Worm (Caenorhabditis elegans) whole organism, L4 larva: ENCODE results near the gene F42C5.4.

Source experiments
- T26A8.4 ChIP-seq: fragments of 200-800 bp; sonication (Bioruptor generic); IDR thresholded peaks from 2 replicates; pipeline ENCODE4 v1.3.6; 2022; ENCODE audit warnings: missing genetic modification characterization, missing compliant biosample characterization
- ceh-62 ChIP-seq: sonication (generic microtip); optimal IDR thresholded peaks from 2 replicates; lab custom pipeline; 2017; ENCODE audit warnings: missing biosample characterization, missing genetic modification characterization
- ctbp-1 ChIP-seq: fragments of 200-800 bp; sonication (Bioruptor generic); IDR thresholded peaks from 2 replicates; pipeline ENCODE4 v1.3.6; 2022; ENCODE audit warnings: missing genetic modification reagents, missing genetic modification characterization, missing compliant biosample characterization
- lir-3 ChIP-seq: sonication (generic microtip); optimal IDR thresholded peaks from 2 replicates; lab custom pipeline; 2016; ENCODE audit warnings: mild to moderate bottlenecking, missing genetic modification characterization, missing compliant biosample characterization
- nhr-28 ChIP-seq: fragments of 150-350 bp; optimal IDR thresholded peaks from 2 replicates; lab custom pipeline; 2014; ENCODE audit warnings: missing biosample characterization, missing genetic modification characterization
- nhr-76 ChIP-seq: fragments of 150-350 bp; optimal IDR thresholded peaks from 2 replicates; lab custom pipeline; 2014; ENCODE audit warnings: missing biosample characterization, missing genetic modification characterization
- tra-1 ChIP-seq: fragments of 200-800 bp; sonication (Bioruptor generic); IDR thresholded peaks from 2 replicates; pipeline ENCODE4 v1.3.6; 2022; ENCODE audit warnings: missing genetic modification reagents, missing genetic modification characterization, missing compliant biosample characterization

ce11 chrIV:7258253-7258652, 33.7 kb downstream of the F42C5.4 start, which contains the start of gene C06E4.6:
- TF ChIP-seq T26A8.4 (GFP tag; lab: Robert Waterston, UW) (no peak), nhr-76 (tag; lab: Kevin White, UChicago) (no peak), nhr-28 (tag; lab: Kevin White, UChicago) (peak; percentile 96), ctbp-1 (GFP tag; lab: Robert Waterston, UW) (no peak), tra-1 (GFP tag; lab: Robert Waterston, UW) (no peak), ceh-62 (tag; lab: Kevin White, UChicago) (no peak), lir-3 (tag; lab: Kevin White, UChicago) (no peak)
